Worm (Caenorhabditis elegans) whole organism, young adult: ENCODE results near the gene lys-6.

ENCODE experiments used
- B0019.2 ChIP-seq: fragments of 200-800 bp; sonication (Bioruptor generic); conservative IDR thresholded peaks from 2 replicates; pipeline ENCODE4 v1.3.6; 2022; ENCODE audit warnings: missing genetic modification reagents, missing genetic modification characterization, missing compliant biosample characterization
- B0035.1 ChIP-seq: sonication (generic microtip); optimal IDR thresholded peaks from 2 replicates; lab custom pipeline; 2016; ENCODE audit warnings: missing genetic modification characterization, mild to moderate bottlenecking, missing compliant biosample characterization, missing genotype, missing genetic modification reagents
- B0261.1 ChIP-seq: sonication (generic microtip); optimal IDR thresholded peaks from 2 replicates; lab custom pipeline; 2016; ENCODE audit warnings: mild to moderate bottlenecking, missing genetic modification characterization, moderate library complexity, missing compliant biosample characterization
- F49E8.2 ChIP-seq: sonication (generic microtip); optimal IDR thresholded peaks from 3 replicates; lab custom pipeline; 2017; ENCODE audit warnings: missing genetic modification characterization, mild to moderate bottlenecking, missing compliant biosample characterization, antibody characterized with exemption, moderate library complexity; ENCODE audit not compliant: insufficient read depth
- Y79H2A.3 ChIP-seq: fragments of 200-800 bp; sonication (Bioruptor generic); conservative IDR thresholded peaks from 2 replicates; pipeline ENCODE4 v1.3.6; 2022; ENCODE audit warnings: missing genetic modification reagents, missing genetic modification characterization, missing compliant biosample characterization
- ama-1 ChIP-seq, 3 experiments: fragments of 150-350 bp in 1 of 3; sonication (generic microtip) in 2 of 3; optimal IDR thresholded peaks; 2 replicates each; lab custom pipeline; 2014 to 2018; ENCODE audit warnings: missing biosample characterization in 2 of 3, missing genetic modification characterization in 2 of 3, missing genetic modification reagents in 2 of 3
- lir-1 ChIP-seq: fragments of 200-800 bp; sonication (Bioruptor generic); conservative IDR thresholded peaks from 2 replicates; pipeline ENCODE4 v1.3.6; 2022; ENCODE audit warnings: missing genetic modification reagents, missing genetic modification characterization, missing compliant biosample characterization
- mes-4 ChIP-seq: sonication (generic microtip); optimal IDR thresholded peaks from 2 replicates; lab custom pipeline; 2016; ENCODE audit warnings: missing genotype, missing genetic modification characterization, missing compliant biosample characterization
- nhr-90 ChIP-seq: sonication (generic microtip); optimal IDR thresholded peaks from 2 replicates; lab custom pipeline; 2016; ENCODE audit warnings: missing genotype, mild to moderate bottlenecking, missing genetic modification characterization, missing compliant biosample characterization
- pha-4 ChIP-seq: fragments of 150-350 bp; sonication (generic microtip); optimal IDR thresholded peaks from 2 replicates; lab custom pipeline; 2014; ENCODE audit warnings: missing biosample characterization, missing genetic modification reagents, missing genetic modification characterization
- snpc-4 ChIP-seq, 5 experiments: fragments of 150-350 bp in 1 of 5; sonication (generic microtip) in 4 of 5; optimal IDR thresholded peaks; 2 replicates each; lab custom pipeline; 2014 to 2018; ENCODE audit warnings: missing genetic modification characterization in 5 of 5, missing biosample characterization in 3 of 5, antibody characterized with exemption in 2 of 5, mild to moderate bottlenecking in 2 of 5, missing compliant biosample characterization in 2 of 5, missing genotype in 2 of 5, moderate library complexity in 2 of 5, missing genetic modification reagents in 1 of 5
- somi-1 ChIP-seq: fragments of 200-800 bp; sonication (Bioruptor generic); optimal IDR thresholded peaks from 2 replicates; lab custom pipeline; 2018; ENCODE audit warnings: mild to moderate bottlenecking, missing genetic modification characterization, missing compliant biosample characterization
- tbx-9 ChIP-seq: sonication (generic microtip); optimal IDR thresholded peaks from 2 replicates; lab custom pipeline; 2016; ENCODE audit warnings: borderline replicate concordance, missing genetic modification characterization, inconsistent platforms, missing compliant biosample characterization
- unc-62 ChIP-seq: fragments of 150-350 bp; optimal IDR thresholded peaks from 2 replicates; lab custom pipeline; 2014; ENCODE audit warnings: missing biosample characterization, missing genetic modification reagents, missing genetic modification characterization

- TF ChIP-seq snpc-4 (GFP tag; optimal IDR thresholded peaks at IDR 0.05; lab: Kevin White, UChicago) (no peak), snpc-4 (tag; optimal IDR thresholded peaks at IDR 0.05; lab: Kevin White, UChicago) (no peak), mes-4 (tag; lab: Kevin White, UChicago) (no peak), Y79H2A.3 (no peak), somi-1 (GFP tag; lab: Kevin White, UChicago) (no peak), lir-1 (GFP tag; lab: Robert Waterston, UW) (no peak), B0035.1 (tag; lab: Kevin White, UChicago) (no peak), B0019.2 (GFP tag; lab: Robert Waterston, UW) (no peak), unc-62 (no peak), tbx-9 (tag; lab: Kevin White, UChicago) (no peak), B0261.1 (tag; lab: Kevin White, UChicago) (no peak), pha-4 (no peak), nhr-90 (no peak), F49E8.2 (tag; lab: Kevin White, UChicago) (no peak), ama-1 (optimal IDR thresholded peaks at IDR 0.05; lab: Kevin White, UChicago) (no peak), ama-1 (GFP tag; optimal IDR thresholded peaks at IDR 0.05; lab: Kevin White, UChicago) (no peak)
These were observed 28.0 kb downstream of the lys-6 start for ce11 chrIV:11599717-11600116.
